Worm (Caenorhabditis elegans) whole organism, young adult: Measurements from ENCODE around the gene C03C10.2.
A peak's percentile ranks its signal among the peaks of the same experiment; 100 is the strongest.

ENCODE experiments used
- B0261.1 ChIP-seq: sonication (generic microtip); optimal IDR thresholded peaks from 2 replicates; lab custom pipeline; 2016; ENCODE audit warnings: mild to moderate bottlenecking, missing genetic modification characterization, moderate library complexity, missing compliant biosample characterization
- B0336.3 ChIP-seq: fragments of 200-800 bp; sonication (Bioruptor generic); IDR thresholded peaks from 2 replicates; pipeline ENCODE4 v1.3.6; 2022; ENCODE audit warnings: missing genetic modification characterization, missing compliant biosample characterization
- C17E4.6 ChIP-seq: fragments of 200-800 bp; sonication (Bioruptor generic); IDR thresholded peaks from 2 replicates; pipeline ENCODE4 v1.3.6; 2022; ENCODE audit warnings: missing genetic modification reagents, missing genetic modification characterization, missing compliant biosample characterization
- D2030.7 ChIP-seq: fragments of 200-800 bp; sonication (Bioruptor generic); IDR thresholded peaks from 2 replicates; pipeline ENCODE4 v1.3.6; 2022; ENCODE audit warnings: missing genetic modification reagents, missing genetic modification characterization, missing compliant biosample characterization
- F39B2.1 ChIP-seq: fragments of 200-800 bp; sonication (Bioruptor generic); IDR thresholded peaks from 2 replicates; pipeline ENCODE4 v1.3.6; 2022; ENCODE audit warnings: missing genetic modification reagents, missing genetic modification characterization, missing compliant biosample characterization
- F49E8.2 ChIP-seq: sonication (generic microtip); optimal IDR thresholded peaks from 3 replicates; lab custom pipeline; 2017; ENCODE audit warnings: missing genetic modification characterization, mild to moderate bottlenecking, missing compliant biosample characterization, antibody characterized with exemption, moderate library complexity; ENCODE audit not compliant: insufficient read depth
- F57A8.1 ChIP-seq: fragments of 200-800 bp; sonication (Bioruptor generic); optimal IDR thresholded peaks from 2 replicates; lab custom pipeline; 2018; ENCODE audit warnings: mild to moderate bottlenecking, missing genetic modification characterization, moderate library complexity, missing compliant biosample characterization
- T26A5.8 ChIP-seq: sonication (generic microtip); optimal IDR thresholded peaks from 2 replicates; lab custom pipeline; 2016; ENCODE audit warnings: missing genetic modification characterization, missing compliant biosample characterization
- Y53G8AR.9 ChIP-seq: fragments of 200-800 bp; sonication (Bioruptor generic); conservative IDR thresholded peaks from 2 replicates; pipeline ENCODE4 v1.3.6; 2022; ENCODE audit warnings: missing genetic modification reagents, missing genetic modification characterization, missing compliant biosample characterization
- Y56A3A.18 ChIP-seq: fragments of 200-800 bp; sonication (Bioruptor generic); IDR thresholded peaks from 2 replicates; pipeline ENCODE4 v1.3.6; 2022; ENCODE audit warnings: missing genetic modification reagents, missing genetic modification characterization, missing compliant biosample characterization
- Y79H2A.3 ChIP-seq: fragments of 200-800 bp; sonication (Bioruptor generic); conservative IDR thresholded peaks from 2 replicates; pipeline ENCODE4 v1.3.6; 2022; ENCODE audit warnings: missing genetic modification reagents, missing genetic modification characterization, missing compliant biosample characterization
- ZK185.1 ChIP-seq: sonication (generic microtip); optimal IDR thresholded peaks from 2 replicates; lab custom pipeline; 2016; ENCODE audit warnings: mild to moderate bottlenecking, missing genetic modification characterization, missing compliant biosample characterization; ENCODE audit not compliant: poor library complexity, severe bottlenecking
- ama-1 ChIP-seq, 3 experiments: fragments of 150-350 bp in 1 of 3; sonication (generic microtip) in 2 of 3; optimal IDR thresholded peaks; 2 replicates each; lab custom pipeline; 2014 to 2018; ENCODE audit warnings: missing biosample characterization in 2 of 3, missing genetic modification characterization in 2 of 3, missing genetic modification reagents in 2 of 3
- aptf-3 ChIP-seq: fragments of 200-800 bp; sonication (Bioruptor generic); IDR thresholded peaks from 2 replicates; pipeline ENCODE4 v1.3.6; 2022; ENCODE audit warnings: missing genetic modification characterization, missing compliant biosample characterization
- athp-1 ChIP-seq: sonication (generic microtip); optimal IDR thresholded peaks from 2 replicates; lab custom pipeline; 2017; ENCODE audit warnings: mild to moderate bottlenecking, missing genetic modification characterization, missing compliant biosample characterization
- attf-5 ChIP-seq: fragments of 200-800 bp; sonication (Bioruptor generic); optimal IDR thresholded peaks from 2 replicates; lab custom pipeline; 2018; ENCODE audit warnings: mild to moderate bottlenecking, missing genetic modification characterization, missing compliant biosample characterization
- bed-1 ChIP-seq: fragments of 200-800 bp; sonication (Bioruptor generic); IDR thresholded peaks from 2 replicates; pipeline ENCODE4 v1.3.6; 2022; ENCODE audit warnings: missing genetic modification reagents, missing genetic modification characterization, missing compliant biosample characterization
- ccch-3 ChIP-seq: fragments of 200-800 bp; sonication (Bioruptor generic); optimal IDR thresholded peaks from 2 replicates; lab custom pipeline; 2018; ENCODE audit warnings: mild to moderate bottlenecking, missing genetic modification characterization, missing compliant biosample characterization
- cebp-2 ChIP-seq: fragments of 200-800 bp; sonication (Bioruptor generic); IDR thresholded peaks from 2 replicates; pipeline ENCODE4 v1.3.6; 2022; ENCODE audit warnings: missing genetic modification characterization, missing compliant biosample characterization
- ceh-58 ChIP-seq: fragments of 200-800 bp; sonication (Bioruptor generic); IDR thresholded peaks from 2 replicates; pipeline ENCODE4 v1.3.6; 2022; ENCODE audit warnings: missing genetic modification characterization, missing compliant biosample characterization
- chd-7 ChIP-seq: sonication (generic microtip); optimal IDR thresholded peaks from 2 replicates; lab custom pipeline; 2016; ENCODE audit warnings: mild to moderate bottlenecking, missing genetic modification characterization, moderate library complexity, missing compliant biosample characterization
- die-1 ChIP-seq: sonication (generic microtip); optimal IDR thresholded peaks from 2 replicates; lab custom pipeline; 2016; ENCODE audit warnings: missing genotype, mild to moderate bottlenecking, missing genetic modification characterization, missing compliant biosample characterization
- dox-1 ChIP-seq: fragments of 200-800 bp; sonication (Bioruptor generic); IDR thresholded peaks from 2 replicates; pipeline ENCODE4 v1.3.6; 2022; ENCODE audit warnings: missing genetic modification reagents, missing genetic modification characterization, missing compliant biosample characterization
- egl-18 ChIP-seq: fragments of 200-800 bp; sonication (Bioruptor generic); IDR thresholded peaks from 2 replicates; pipeline ENCODE4 v1.3.6; 2022; ENCODE audit warnings: missing genetic modification reagents, missing genetic modification characterization, missing compliant biosample characterization
- fkh-3 ChIP-seq: sonication (generic microtip); optimal IDR thresholded peaks from 2 replicates; lab custom pipeline; 2016; ENCODE audit warnings: mild to moderate bottlenecking, missing genetic modification characterization, missing compliant biosample characterization
- him-1 ChIP-seq: sonication (generic microtip); optimal IDR thresholded peaks from 2 replicates; lab custom pipeline; 2016; ENCODE audit warnings: missing genotype, missing genetic modification reagents, missing genetic modification characterization, missing compliant biosample characterization
- hmg-1.2 ChIP-seq: fragments of 200-800 bp; sonication (Bioruptor generic); IDR thresholded peaks from 2 replicates; pipeline ENCODE4 v1.3.6; 2022; ENCODE audit warnings: missing genetic modification reagents, missing genetic modification characterization, missing compliant biosample characterization
- hrde-1 ChIP-seq: sonication (generic microtip); optimal IDR thresholded peaks from 2 replicates; lab custom pipeline; 2016; ENCODE audit warnings: missing genetic modification characterization, mild to moderate bottlenecking, missing compliant biosample characterization, moderate library complexity, missing genotype, missing genetic modification reagents, borderline replicate concordance
- hsf-1 ChIP-seq: fragments of 200-800 bp; sonication (Bioruptor generic); IDR thresholded peaks from 2 replicates; pipeline ENCODE4 v1.3.6; 2022; ENCODE audit warnings: missing genetic modification reagents, missing genetic modification characterization, missing compliant biosample characterization
- lin-40 ChIP-seq: sonication (generic microtip); optimal IDR thresholded peaks from 2 replicates; lab custom pipeline; 2016; ENCODE audit warnings: missing genetic modification characterization, mild to moderate bottlenecking, missing compliant biosample characterization, missing genotype, missing genetic modification reagents
- lin-54 ChIP-seq: fragments of 200-800 bp; sonication (Bioruptor generic); optimal IDR thresholded peaks from 2 replicates; lab custom pipeline; 2018; ENCODE audit warnings: mild to moderate bottlenecking, missing genetic modification characterization, missing compliant biosample characterization
- lsl-1 ChIP-seq: fragments of 200-800 bp; sonication (Bioruptor generic); optimal IDR thresholded peaks from 2 replicates; lab custom pipeline; 2018; ENCODE audit warnings: mild to moderate bottlenecking, missing genetic modification characterization, moderate library complexity, missing compliant biosample characterization
- madf-10 ChIP-seq: sonication (generic microtip); optimal IDR thresholded peaks from 2 replicates; lab custom pipeline; 2016; ENCODE audit warnings: mild to moderate bottlenecking, missing genetic modification characterization, missing compliant biosample characterization
- nfya-1 ChIP-seq: sonication (generic microtip); optimal IDR thresholded peaks from 2 replicates; lab custom pipeline; 2017; ENCODE audit warnings: antibody characterized with exemption, missing compliant biosample characterization, missing genetic modification characterization, borderline replicate concordance; ENCODE audit not compliant: insufficient read depth
- nfya-2 ChIP-seq: fragments of 200-800 bp; sonication (Bioruptor generic); IDR thresholded peaks from 2 replicates; pipeline ENCODE4 v1.3.6; 2022; ENCODE audit warnings: missing genetic modification reagents, missing genetic modification characterization, missing compliant biosample characterization
- nhr-179 ChIP-seq: sonication (generic microtip); optimal IDR thresholded peaks from 2 replicates; lab custom pipeline; 2016; ENCODE audit warnings: mild to moderate bottlenecking, missing genetic modification characterization, missing compliant biosample characterization
- nhr-90 ChIP-seq: sonication (generic microtip); optimal IDR thresholded peaks from 2 replicates; lab custom pipeline; 2016; ENCODE audit warnings: missing genotype, mild to moderate bottlenecking, missing genetic modification characterization, missing compliant biosample characterization
- pbrm-1 ChIP-seq: fragments of 200-800 bp; sonication (Bioruptor generic); IDR thresholded peaks from 2 replicates; pipeline ENCODE4 v1.3.6; 2022; ENCODE audit warnings: missing genetic modification reagents, missing genetic modification characterization, missing compliant biosample characterization
- repo-1 ChIP-seq: sonication (generic microtip); optimal IDR thresholded peaks from 2 replicates; lab custom pipeline; 2017; ENCODE audit warnings: mild to moderate bottlenecking, missing genetic modification characterization, missing compliant biosample characterization
- sdz-38 ChIP-seq: sonication (generic microtip); optimal IDR thresholded peaks from 2 replicates; lab custom pipeline; 2016; ENCODE audit warnings: missing genotype, missing genetic modification characterization, missing compliant biosample characterization
- sea-2 ChIP-seq: fragments of 200-800 bp; sonication (Bioruptor generic); IDR thresholded peaks from 2 replicates; pipeline ENCODE4 v1.3.6; 2022; ENCODE audit warnings: missing genetic modification characterization, missing compliant biosample characterization
- snpc-4 ChIP-seq, 5 experiments: fragments of 150-350 bp in 1 of 5; sonication (generic microtip) in 4 of 5; optimal IDR thresholded peaks; 2 replicates each; lab custom pipeline; 2014 to 2018; ENCODE audit warnings: missing genetic modification characterization in 5 of 5, missing biosample characterization in 3 of 5, antibody characterized with exemption in 2 of 5, mild to moderate bottlenecking in 2 of 5, missing compliant biosample characterization in 2 of 5, missing genotype in 2 of 5, moderate library complexity in 2 of 5, missing genetic modification reagents in 1 of 5
- somi-1 ChIP-seq: fragments of 200-800 bp; sonication (Bioruptor generic); optimal IDR thresholded peaks from 2 replicates; lab custom pipeline; 2018; ENCODE audit warnings: mild to moderate bottlenecking, missing genetic modification characterization, missing compliant biosample characterization
- tbx-9 ChIP-seq: sonication (generic microtip); optimal IDR thresholded peaks from 2 replicates; lab custom pipeline; 2016; ENCODE audit warnings: borderline replicate concordance, missing genetic modification characterization, inconsistent platforms, missing compliant biosample characterization
- tlf-1 ChIP-seq: fragments of 200-800 bp; sonication (Bioruptor generic); optimal IDR thresholded peaks from 2 replicates; lab custom pipeline; 2018; ENCODE audit warnings: mild to moderate bottlenecking, missing genetic modification characterization, missing compliant biosample characterization
- unc-130 ChIP-seq: sonication (generic microtip); optimal IDR thresholded peaks from 2 replicates; lab custom pipeline; 2016; ENCODE audit warnings: missing genetic modification reagents, missing genetic modification characterization, missing compliant biosample characterization
- ztf-25 ChIP-seq: fragments of 200-800 bp; sonication (Bioruptor generic); IDR thresholded peaks from 2 replicates; pipeline ENCODE4 v1.3.6; 2022; ENCODE audit warnings: missing genetic modification reagents, missing genetic modification characterization, missing compliant biosample characterization
- ztf-28 ChIP-seq: fragments of 200-800 bp; sonication (Bioruptor generic); IDR thresholded peaks from 2 replicates; pipeline ENCODE4 v1.3.6; 2022; ENCODE audit warnings: missing genetic modification reagents, missing genetic modification characterization, missing compliant biosample characterization

Gene C03C10.2

ce11 chrIII:4096370-4096842 is 5.5 kb downstream of the C03C10.2 start:
- TF ChIP-seq cebp-2 (GFP tag; lab: Robert Waterston, UW) (no peak), tbx-9 (tag; lab: Kevin White, UChicago) (no peak), ZK185.1 (tag; lab: Kevin White, UChicago) (no peak), Y79H2A.3 (GFP tag; lab: Robert Waterston, UW) (no peak), bed-1 (GFP tag; lab: Robert Waterston, UW) (no peak), ccch-3 (no peak), hsf-1 (no peak), ama-1 (optimal IDR thresholded peaks at IDR 0.05; lab: Kevin White, UChicago) (peak; percentile 61), ama-1 (GFP tag; optimal IDR thresholded peaks at IDR 0.05; lab: Kevin White, UChicago) (no peak), Y53G8AR.9 (GFP tag; lab: Robert Waterston, UW) (0 out of 2 replicates have a peak, but pooled peaks have one; percentile 22), hrde-1 (no peak), ztf-28 (GFP tag; lab: Robert Waterston, UW) (no peak), fkh-3 (no peak), athp-1 (tag; lab: Kevin White, UChicago) (no peak), nhr-179 (tag; lab: Kevin White, UChicago) (no peak), somi-1 (no peak), sea-2 (no peak), unc-130 (GFP tag; lab: Kevin White, UChicago) (no peak), chd-7 (tag; lab: Kevin White, UChicago) (peak; percentile 35), sdz-38 (tag; lab: Kevin White, UChicago) (no peak), T26A5.8 (tag; lab: Kevin White, UChicago) (no peak), B0261.1 (tag; lab: Kevin White, UChicago) (no peak), ceh-58 (GFP tag; lab: Robert Waterston, UW) (no peak), hmg-1.2 (GFP tag; lab: Robert Waterston, UW) (peak; percentile 5; the same call in 1 of the 2 replicates), madf-10 (tag; lab: Kevin White, UChicago) (no peak), ztf-25 (GFP tag; lab: Robert Waterston, UW) (no peak), attf-5 (GFP tag; lab: Kevin White, UChicago) (no peak), aptf-3 (GFP tag; lab: Robert Waterston, UW) (no peak), F49E8.2 (no peak), Y56A3A.18 (GFP tag; lab: Robert Waterston, UW) (no peak), pbrm-1 (GFP tag; lab: Robert Waterston, UW) (peak; percentile 49; the same call in 1 of the 2 replicates), nhr-90 (no peak), tlf-1 (GFP tag; lab: Kevin White, UChicago) (no peak), egl-18 (no peak), die-1 (no peak), lin-54 (GFP tag; lab: Kevin White, UChicago) (no peak), dox-1 (GFP tag; lab: Robert Waterston, UW) (peak; percentile 31; the same call in 1 of the 2 replicates), C17E4.6 (GFP tag; lab: Robert Waterston, UW) (no peak), nfya-2 (GFP tag; lab: Robert Waterston, UW) (no peak), nfya-1 (tag; lab: Kevin White, UChicago) (no peak), lin-40 (tag; lab: Kevin White, UChicago) (peak; percentile 17), snpc-4 (GFP tag; optimal IDR thresholded peaks at IDR 0.05; lab: Kevin White, UChicago) (no peak), snpc-4 (tag; optimal IDR thresholded peaks at IDR 0.05; lab: Kevin White, UChicago) (no peak), him-1 (tag; lab: Kevin White, UChicago) (no peak), F39B2.1 (GFP tag; lab: Robert Waterston, UW) (no peak), repo-1 (tag; lab: Kevin White, UChicago) (no peak), B0336.3 (GFP tag; lab: Robert Waterston, UW) (no peak; the same call in 1 of the 2 replicates), F57A8.1 (GFP tag; lab: Kevin White, UChicago) (no peak), lsl-1 (GFP tag; lab: Kevin White, UChicago) (no peak), D2030.7 (GFP tag; lab: Robert Waterston, UW) (0 out of 2 replicates have a peak, but pooled peaks have one; percentile 21)
